Worm (Caenorhabditis elegans) whole organism, L3 larva: ENCODE measurements around the gene mog-2.
A peak's percentile ranks its signal among the peaks of the same experiment; 100 is the strongest.

Experiments
- R02D3.7 ChIP-seq: fragments of 150-350 bp; optimal IDR thresholded peaks from 2 replicates; lab custom pipeline; 2014; ENCODE audit warnings: missing biosample characterization, missing genetic modification characterization
- elt-2 ChIP-seq: sonication (generic microtip); optimal IDR thresholded peaks from 2 replicates; lab custom pipeline; 2016; ENCODE audit warnings: missing genetic modification reagents, mild to moderate bottlenecking, missing genetic modification characterization, missing compliant biosample characterization
- elt-3 ChIP-seq, 3 experiments: fragments of 150-350 bp in 1 of 3; sonication (generic microtip) in 2 of 3; optimal IDR thresholded peaks; 2 replicates in 2 of 3; 4 replicates in 1 of 3; lab custom pipeline; 2014 to 2017; ENCODE audit warnings: missing biosample characterization in 3 of 3, missing genetic modification characterization in 3 of 3
- eor-1 ChIP-seq, 2 experiments: fragments of 150-350 bp; optimal IDR thresholded peaks; 2 replicates each; lab custom pipeline; 2014 to 2018; ENCODE audit warnings: missing biosample characterization in 2 of 2, missing genetic modification characterization in 2 of 2
- fos-1 ChIP-seq: fragments of 150-350 bp; optimal IDR thresholded peaks from 2 replicates; lab custom pipeline; 2014; ENCODE audit warnings: missing biosample characterization, missing genetic modification characterization
- lin-15B ChIP-seq: fragments of 150-350 bp; optimal IDR thresholded peaks from 2 replicates; lab custom pipeline; 2014; ENCODE audit warnings: missing biosample characterization, missing genetic modification characterization
- nhr-11 ChIP-seq: fragments of 150-350 bp; optimal IDR thresholded peaks from 2 replicates; lab custom pipeline; 2014; ENCODE audit warnings: missing biosample characterization, missing genetic modification characterization
- nhr-28 ChIP-seq: fragments of 150-350 bp; optimal IDR thresholded peaks from 2 replicates; lab custom pipeline; 2014; ENCODE audit warnings: missing biosample characterization, missing genetic modification characterization
- nhr-43 ChIP-seq: sonication (generic microtip); optimal IDR thresholded peaks from 2 replicates; lab custom pipeline; 2016; ENCODE audit warnings: mild to moderate bottlenecking, missing genetic modification characterization, missing compliant biosample characterization; ENCODE audit not compliant: poor library complexity, severe bottlenecking
- pha-4 ChIP-seq: fragments of 150-350 bp; optimal IDR thresholded peaks from 2 replicates; lab custom pipeline; 2014; ENCODE audit warnings: missing biosample characterization, missing genetic modification reagents, missing genetic modification characterization
- pqm-1 ChIP-seq: fragments of 150-350 bp; optimal IDR thresholded peaks from 2 replicates; lab custom pipeline; 2017; ENCODE audit warnings: missing biosample characterization, missing genetic modification characterization, inconsistent platforms

DNA sequence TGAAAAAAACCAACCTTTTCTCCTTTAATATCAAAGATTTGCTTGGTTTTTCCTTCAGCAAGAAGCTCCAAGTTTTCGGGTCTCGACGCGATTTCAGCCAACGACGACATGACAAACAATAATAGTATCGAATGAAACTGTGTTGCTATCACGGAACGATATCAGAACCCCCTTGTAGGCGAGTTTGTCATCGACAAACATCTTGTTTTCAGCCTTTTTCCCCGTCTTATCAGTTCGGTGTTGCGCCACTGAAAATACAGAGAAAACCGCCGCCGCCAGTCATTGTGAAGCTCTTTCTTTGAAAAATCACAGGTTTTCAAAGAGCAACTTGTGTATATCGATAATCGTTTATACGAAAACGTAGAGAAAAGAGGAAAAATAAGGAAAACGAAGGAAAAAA is 48.2 kb downstream of the mog-2 start, which contains the start of gene paic-1:
- TF ChIP-seq nhr-11 (tag; lab: Kevin White, UChicago), result no peak
- TF ChIP-seq fos-1 (tag; lab: Kevin White, UChicago), result no peak
- TF ChIP-seq elt-3 (tag; optimal IDR thresholded peaks at IDR 0.05; lab: Kevin White, UChicago), result no peak
- TF ChIP-seq nhr-28 (tag; lab: Kevin White, UChicago), result no peak
- TF ChIP-seq elt-2 (tag; lab: Kevin White, UChicago), result peak; percentile 80
- TF ChIP-seq pha-4 (tag; lab: Kevin White, UChicago), result peak; percentile 24
- TF ChIP-seq R02D3.7 (tag; lab: Kevin White, UChicago), result no peak
- TF ChIP-seq eor-1 (tag; optimal IDR thresholded peaks at IDR 0.05; lab: Kevin White, UChicago), result no peak
- TF ChIP-seq lin-15B, result no peak
- TF ChIP-seq pqm-1 (tag; lab: Kevin White, UChicago), result peak; percentile 32
- TF ChIP-seq nhr-43 (tag; lab: Kevin White, UChicago), result peak; percentile 21
